Fruit fly (Drosophila melanogaster) whole organism, prepupa: Measurements from ENCODE around the gene Nup98-96.

ENCODE experiments used
- CG10631 ChIP-seq: fragments of 200-800 bp; sonication (Bioruptor generic); optimal IDR thresholded peaks from 2 replicates; lab custom pipeline; 2016; ENCODE audit warnings: missing biosample characterization, missing genetic modification characterization
- CG10669 ChIP-seq: fragments of 200-800 bp; sonication (Bioruptor generic); optimal IDR thresholded peaks from 3 replicates; lab custom pipeline; 2018; ENCODE audit warnings: missing biosample characterization, mild to moderate bottlenecking, missing genetic modification characterization, moderate library complexity
- CG11902 ChIP-seq: fragments of 200-800 bp; sonication (Bioruptor generic); optimal IDR thresholded peaks from 3 replicates; lab custom pipeline; 2016; ENCODE audit warnings: missing biosample characterization, missing genetic modification characterization
- CG15336 ChIP-seq: fragments of 200-800 bp; sonication (Bioruptor generic); IDR thresholded peaks from 2 replicates; pipeline ENCODE4 v1.3.6; 2022; ENCODE audit warnings: missing biosample characterization, missing genetic modification characterization
- CG3032 ChIP-seq: fragments of 200-800 bp; optimal IDR thresholded peaks from 2 replicates; lab custom pipeline; 2019; ENCODE audit warnings: missing biosample characterization, mild to moderate bottlenecking, missing genetic modification characterization, moderate library complexity
- CG31627 ChIP-seq: fragments of 200-800 bp; sonication (Bioruptor generic); optimal IDR thresholded peaks from 3 replicates; lab custom pipeline; 2016; ENCODE audit warnings: missing biosample characterization, missing genetic modification characterization
- CG3919 ChIP-seq: fragments of 200-800 bp; sonication (Bioruptor generic); optimal IDR thresholded peaks from 3 replicates; lab custom pipeline; 2016; ENCODE audit warnings: missing biosample characterization, missing genetic modification characterization
- CG6163 ChIP-seq: fragments of 200-800 bp; sonication (Bioruptor generic); IDR thresholded peaks from 3 replicates; pipeline ENCODE4 v1.3.6; 2022; ENCODE audit warnings: missing biosample characterization, missing genetic modification characterization
- CG6792 ChIP-seq: fragments of 200-800 bp; sonication (Bioruptor generic); optimal IDR thresholded peaks from 3 replicates; lab custom pipeline; 2016; ENCODE audit warnings: missing biosample characterization, missing genetic modification characterization
- CG6808 ChIP-seq: fragments of 200-800 bp; sonication (Bioruptor generic); optimal IDR thresholded peaks from 3 replicates; lab custom pipeline; 2017; ENCODE audit warnings: missing biosample characterization, missing genetic modification characterization, mild to moderate bottlenecking, moderate library complexity, missing genetic modification reagents
- CG6854 ChIP-seq: fragments of 200-800 bp; sonication (Bioruptor generic); optimal IDR thresholded peaks from 2 replicates; lab custom pipeline; 2017; ENCODE audit warnings: missing biosample characterization, mild to moderate bottlenecking, missing genetic modification characterization
- CG7368 ChIP-seq: fragments of 200-800 bp; sonication (Bioruptor generic); optimal IDR thresholded peaks from 3 replicates; lab custom pipeline; 2016; ENCODE audit warnings: missing biosample characterization, missing genetic modification characterization
- CG8119 ChIP-seq: fragments of 200-800 bp; sonication (Bioruptor generic); IDR thresholded peaks from 3 replicates; pipeline ENCODE4 v1.3.6; 2022; ENCODE audit warnings: missing biosample characterization, missing genetic modification characterization
- CG8632 ChIP-seq: fragments of 200-800 bp; sonication (Bioruptor generic); optimal IDR thresholded peaks from 3 replicates; lab custom pipeline; 2016; ENCODE audit warnings: missing biosample characterization, missing genetic modification characterization
- CG9139 ChIP-seq: fragments of 200-800 bp; sonication (Bioruptor generic); optimal IDR thresholded peaks from 3 replicates; lab custom pipeline; 2017; ENCODE audit warnings: missing biosample characterization, mild to moderate bottlenecking, missing genetic modification characterization
- Eip75B ChIP-seq: fragments of 200-800 bp; sonication (Bioruptor generic); optimal IDR thresholded peaks from 3 replicates; lab custom pipeline; 2016; ENCODE audit warnings: missing biosample characterization, missing genetic modification characterization
- Eip78C ChIP-seq: fragments of 200-800 bp; sonication (Bioruptor generic); peaks from one replicate; lab custom pipeline; 2016; ENCODE audit warnings: missing biosample characterization, missing genetic modification characterization
- Eip93F ChIP-seq: fragments of 200-800 bp; sonication (Bioruptor generic); optimal IDR thresholded peaks from 2 replicates; lab custom pipeline; 2016; ENCODE audit warnings: missing biosample characterization, mild to moderate bottlenecking, missing genetic modification characterization
- Gug ChIP-seq: fragments of 200-800 bp; sonication (Bioruptor generic); IDR thresholded peaks from 2 replicates; pipeline ENCODE4 v1.3.6; 2022; ENCODE audit warnings: missing biosample characterization, missing genetic modification characterization
- Hr38 ChIP-seq: sonication (Bioruptor generic); optimal IDR thresholded peaks from 2 replicates; lab custom pipeline; 2016; ENCODE audit warnings: missing biosample characterization, missing genetic modification characterization
- Hr39 ChIP-seq: fragments of 200-800 bp; sonication (Bioruptor generic); optimal IDR thresholded peaks from 2 replicates; lab custom pipeline; 2016; ENCODE audit warnings: missing biosample characterization, missing genetic modification characterization
- Hr4 ChIP-seq: fragments of 200-800 bp; sonication (Bioruptor generic); optimal IDR thresholded peaks from 3 replicates; lab custom pipeline; 2016; ENCODE audit warnings: missing biosample characterization, missing genetic modification characterization
- Met ChIP-seq: fragments of 200-800 bp; sonication (Bioruptor generic); optimal IDR thresholded peaks from 3 replicates; lab custom pipeline; 2016; ENCODE audit warnings: missing biosample characterization, missing genetic modification characterization
- Smox ChIP-seq: fragments of 200-800 bp; sonication (Bioruptor generic); optimal IDR thresholded peaks from 3 replicates; lab custom pipeline; 2016; ENCODE audit warnings: missing biosample characterization, missing genetic modification characterization
- Sox102F ChIP-seq: fragments of 200-800 bp; sonication (Bioruptor generic); optimal IDR thresholded peaks from 2 replicates; lab custom pipeline; 2016; ENCODE audit warnings: missing biosample characterization, mild to moderate bottlenecking, missing genetic modification characterization
- Sox14 ChIP-seq: fragments of 200-800 bp; sonication (Bioruptor generic); optimal IDR thresholded peaks from 3 replicates; lab custom pipeline; 2016; ENCODE audit warnings: missing biosample characterization, missing genetic modification characterization
- achi ChIP-seq: fragments of 200-800 bp; sonication (Bioruptor generic); optimal IDR thresholded peaks from 3 replicates; lab custom pipeline; 2016; ENCODE audit warnings: missing biosample characterization, missing genetic modification characterization
- cyc ChIP-seq: fragments of 200-800 bp; sonication (Bioruptor generic); optimal IDR thresholded peaks from 3 replicates; lab custom pipeline; 2016; ENCODE audit warnings: missing biosample characterization, missing genetic modification characterization
- dac ChIP-seq: fragments of 200-800 bp; sonication (Bioruptor generic); optimal IDR thresholded peaks from 2 replicates; lab custom pipeline; 2017; ENCODE audit warnings: missing biosample characterization, mild to moderate bottlenecking, missing genetic modification characterization
- eg ChIP-seq: fragments of 200-800 bp; sonication (Bioruptor generic); IDR thresholded peaks from 3 replicates; pipeline ENCODE4 v1.3.6; 2022; ENCODE audit warnings: missing biosample characterization, missing genetic modification characterization
- esn ChIP-seq: fragments of 200-800 bp; sonication (Bioruptor generic); optimal IDR thresholded peaks from 2 replicates; lab custom pipeline; 2016; ENCODE audit warnings: missing biosample characterization, mild to moderate bottlenecking, missing genetic modification characterization, moderate library complexity
- fd59A ChIP-seq: fragments of 200-800 bp; sonication (Bioruptor generic); optimal IDR thresholded peaks from 2 replicates; lab custom pipeline; 2017; ENCODE audit warnings: missing biosample characterization, mild to moderate bottlenecking, missing genetic modification characterization, missing genetic modification reagents
- lz ChIP-seq: fragments of 200-800 bp; sonication (Bioruptor generic); optimal IDR thresholded peaks from 3 replicates; lab custom pipeline; 2016; ENCODE audit warnings: missing biosample characterization, missing genetic modification characterization
- pdm3 ChIP-seq: fragments of 200-800 bp; sonication (Bioruptor generic); optimal IDR thresholded peaks from 3 replicates; lab custom pipeline; 2016; ENCODE audit warnings: missing biosample characterization, missing genetic modification characterization
- spab ChIP-seq: fragments of 200-800 bp; sonication (Bioruptor generic); optimal IDR thresholded peaks from 2 replicates; lab custom pipeline; 2017; ENCODE audit warnings: missing biosample characterization, mild to moderate bottlenecking, missing genetic modification characterization, missing genetic modification reagents
- svp ChIP-seq: fragments of 200-800 bp; sonication (Bioruptor generic); peaks from one replicate; lab custom pipeline; 2016; ENCODE audit warnings: missing biosample characterization, missing genetic modification characterization
- topi ChIP-seq: fragments of 200-800 bp; sonication (Bioruptor generic); optimal IDR thresholded peaks from 3 replicates; lab custom pipeline; 2016; ENCODE audit warnings: missing biosample characterization, missing genetic modification characterization
- vri ChIP-seq: fragments of 200-800 bp; sonication (Bioruptor generic); optimal IDR thresholded peaks from 3 replicates; lab custom pipeline; 2016; ENCODE audit warnings: missing biosample characterization, mild to moderate bottlenecking, missing genetic modification characterization

Gene Nup98-96

dm6 chr3R:23763015-23763414 is 18.4 kb downstream of the Nup98-96 start, which contains the start of gene udt:
Gene udt (minus strand): TSS chr3R:23763263.
- TF ChIP-seq dac (GFP tag; lab: Kevin White, UChicago) = no peak
- no peak for TF ChIP-seq CG15336
- no peak for TF ChIP-seq Hr4 (GFP tag; lab: Kevin White, UChicago)
- TF ChIP-seq fd59A (GFP tag; lab: Kevin White, UChicago) = no peak
- TF ChIP-seq Eip75B (GFP tag; lab: Kevin White, UChicago) = no peak
- TF ChIP-seq Eip93F (GFP tag; lab: Kevin White, UChicago) = no peak
- TF ChIP-seq CG8632 (GFP tag; lab: Kevin White, UChicago) = no peak
- no peak for TF ChIP-seq eg (GFP tag; lab: Robert Waterston, UW)
- TF ChIP-seq Smox (GFP tag; lab: Kevin White, UChicago) = no peak
- TF ChIP-seq Gug (GFP tag; lab: Robert Waterston, UW) = no peak
- TF ChIP-seq cyc (GFP tag; lab: Kevin White, UChicago) = no peak
- no peak for TF ChIP-seq CG6808 (GFP tag; lab: Kevin White, UChicago)
- no peak for TF ChIP-seq Hr39
- TF ChIP-seq CG6854 = no peak
- no peak for TF ChIP-seq CG9139 (GFP tag; lab: Kevin White, UChicago)
- TF ChIP-seq CG6163 (GFP tag; lab: Robert Waterston, UW) = peak; percentile 24; the same call in 2 of the 3 replicates
- peak; percentile 18 for TF ChIP-seq vri (GFP tag; lab: Kevin White, UChicago)
- peak; percentile 17 for TF ChIP-seq CG3919 (GFP tag; lab: Kevin White, UChicago)
- TF ChIP-seq CG10631 (GFP tag; lab: Kevin White, UChicago) = no peak
- peak; percentile 33 for TF ChIP-seq svp

- peak; percentile 47 for TF ChIP-seq CG3919 (GFP tag; lab: Kevin White, UChicago)
- peak; percentile 7 for TF ChIP-seq CG10669
- peak; percentile 20 for TF ChIP-seq Smox (GFP tag; lab: Kevin White, UChicago)
- TF ChIP-seq svp = peak; percentile 59
- peak; percentile 24 for TF ChIP-seq lz (GFP tag; lab: Kevin White, UChicago)
- TF ChIP-seq esn = peak; percentile 37
- TF ChIP-seq pdm3 (GFP tag; lab: Kevin White, UChicago) = peak; percentile 31
- TF ChIP-seq CG6792 = no peak
- TF ChIP-seq CG7368 (GFP tag; lab: Kevin White, UChicago) = peak; percentile 9
- no peak for TF ChIP-seq Hr38
- TF ChIP-seq CG3032 (tag; lab: Kevin White, UChicago) = no peak
- peak; percentile 2 for TF ChIP-seq CG8632 (GFP tag; lab: Kevin White, UChicago)
- TF ChIP-seq CG31627 = peak; percentile 12
- TF ChIP-seq topi = peak; percentile 9
- TF ChIP-seq cyc (GFP tag; lab: Kevin White, UChicago) = no peak
- peak; percentile 51 for TF ChIP-seq Met
- TF ChIP-seq Sox14 = peak; percentile 10
- TF ChIP-seq Sox102F = peak; percentile 14
- TF ChIP-seq spab (GFP tag; lab: Kevin White, UChicago) = no peak
- TF ChIP-seq Eip78C (GFP tag; lab: Kevin White, UChicago) = peak; percentile 75
- peak; percentile 28 for TF ChIP-seq Hr4 (GFP tag; lab: Kevin White, UChicago)
- TF ChIP-seq Eip75B (GFP tag; lab: Kevin White, UChicago) = no peak
- TF ChIP-seq CG6163 (GFP tag; lab: Robert Waterston, UW) = 0 out of 3 replicates have a peak, but pooled peaks have one; percentile 17
- TF ChIP-seq achi (GFP tag; lab: Kevin White, UChicago) = peak; percentile 23
- TF ChIP-seq vri (GFP tag; lab: Kevin White, UChicago) = peak; percentile 47
- TF ChIP-seq CG8119 = no peak
- no peak for TF ChIP-seq CG11902 (GFP tag; lab: Kevin White, UChicago)
Observed at dm6 chr3R:23760219-23761018, 21.0 kb downstream of the Nup98-96 start, which contains the start of gene SdhD. Gene SdhD (minus strand): TSS chr3R:23760600.
